Worm (Caenorhabditis elegans): ENCODE results near the gene K12D9.1.
A peak's percentile ranks its signal among the peaks of the same experiment; 100 is the strongest.

- TF ChIP-seq elt-3 (tag; optimal IDR thresholded peaks at IDR 0.05) (no peak), elt-2 (tag; optimal IDR thresholded peaks at IDR 0.05) (peak; percentile 54), fkh-10 (GFP tag; optimal IDR thresholded peaks at IDR 0.05) (no peak), unc-62 (GFP tag; optimal IDR thresholded peaks at IDR 0.05) (no peak), lin-39 (tag; optimal IDR thresholded peaks at IDR 0.05) (no peak), tbx-2 (tag; optimal IDR thresholded peaks at IDR 0.05) (no peak), skn-1 (tag; optimal IDR thresholded peaks at IDR 0.05) (no peak), jun-1 (tag; optimal IDR thresholded peaks at IDR 0.05) (no peak), nhr-77 (tag; optimal IDR thresholded peaks at IDR 0.05) (no peak), ama-1 (optimal IDR thresholded peaks at IDR 0.05) (no peak), nhr-237 (tag; optimal IDR thresholded peaks at IDR 0.05) (no peak), nhr-28 (tag; optimal IDR thresholded peaks at IDR 0.05) (no peak), mml-1 (tag; optimal IDR thresholded peaks at IDR 0.05) (no peak)
These were observed 10.0 kb downstream of the K12D9.1 start, which contains the start of gene asp-8 for ce11 chrV:3024274-3024673.

Measured in whole organism, L3 larva.